Worm (Caenorhabditis elegans) whole organism, late embryonic: Measurements from ENCODE around the gene cct-2.

Experiments used
- nfya-1 ChIP-seq: sonication (generic microtip); optimal IDR thresholded peaks from 2 replicates; lab custom pipeline; 2017; ENCODE audit warnings: missing genetic modification characterization, mild to moderate bottlenecking, missing compliant biosample characterization, antibody characterized with exemption, moderate library complexity
- rnt-1 ChIP-seq: sonication (generic microtip); optimal IDR thresholded peaks from 2 replicates; lab custom pipeline; 2016; ENCODE audit warnings: missing genetic modification characterization, missing compliant biosample characterization
- sox-2 ChIP-seq: fragments of 200-800 bp; sonication (Bioruptor generic); IDR thresholded peaks from 2 replicates; pipeline ENCODE4 v1.3.6; 2022; ENCODE audit warnings: missing genetic modification reagents, missing genetic modification characterization, missing compliant biosample characterization

DNA sequence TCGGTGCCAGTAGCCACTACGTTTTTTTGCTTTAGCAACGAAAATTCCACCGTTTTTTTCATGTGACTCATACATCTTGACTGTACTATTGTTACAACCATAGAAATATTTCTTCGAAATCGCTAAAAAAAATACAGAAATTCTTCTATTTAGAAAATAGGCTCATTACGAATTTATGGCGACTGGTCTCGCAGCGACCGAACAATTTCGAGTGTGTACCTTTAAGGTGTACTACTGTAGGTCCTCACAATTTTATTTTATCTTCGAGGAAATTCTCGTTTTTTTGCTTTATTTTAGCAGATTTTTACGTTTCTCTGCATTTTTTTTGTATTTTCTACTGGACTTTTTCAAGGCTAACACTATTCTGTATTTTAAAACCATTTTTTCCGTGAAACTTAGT, 37.5 kb upstream of the cct-2 start:
- no peak for TF ChIP-seq rnt-1 (tag; lab: Kevin White, UChicago)
- no peak for TF ChIP-seq nfya-1 (tag; lab: Kevin White, UChicago)
- no peak for TF ChIP-seq sox-2 (GFP tag; lab: Robert Waterston, UW)
